Fruit fly (Drosophila melanogaster) whole organism, embryonic: Measurements from ENCODE around the gene Tim17a2.

ENCODE experiments used
- Ada2b ChIP-seq: fragments of 200-800 bp; sonication (Bioruptor generic); IDR thresholded peaks from 2 replicates; pipeline ENCODE4 v1.3.6; 2022; ENCODE audit warnings: missing biosample characterization, missing genetic modification characterization
- Atf3 ChIP-seq: fragments of 200-800 bp; sonication (Bioruptor generic); optimal IDR thresholded peaks from 3 replicates; lab custom pipeline; 2016; ENCODE audit warnings: missing biosample characterization, missing genetic modification characterization
- Blimp-1 ChIP-seq: fragments of 200-800 bp; sonication (Bioruptor generic); optimal IDR thresholded peaks from 3 replicates; lab custom pipeline; 2018; ENCODE audit warnings: missing biosample characterization, missing genetic modification characterization, mild to moderate bottlenecking, moderate library complexity, missing genetic modification reagents
- CG10366 ChIP-seq: fragments of 200-800 bp; sonication (Bioruptor generic); IDR thresholded peaks from 2 replicates; pipeline ENCODE4 v1.3.6; 2022; ENCODE audit warnings: missing biosample characterization, missing genetic modification characterization
- CG11504 ChIP-seq: fragments of 200-800 bp; sonication (Bioruptor generic); optimal IDR thresholded peaks from 3 replicates; lab custom pipeline; 2019; ENCODE audit warnings: missing biosample characterization, mild to moderate bottlenecking, missing genetic modification characterization, moderate library complexity
- CG11695 ChIP-seq: fragments of 200-800 bp; sonication (Bioruptor generic); IDR thresholded peaks from 3 replicates; pipeline ENCODE4 v1.3.6; 2022; ENCODE audit warnings: missing biosample characterization, missing genetic modification characterization
- CG1233 ChIP-seq: fragments of 200-800 bp; sonication (Bioruptor generic); optimal IDR thresholded peaks from 4 replicates; lab custom pipeline; 2018; ENCODE audit warnings: missing biosample characterization, mild to moderate bottlenecking, missing genetic modification characterization
- CG13894 ChIP-seq: fragments of 200-800 bp; sonication (Bioruptor generic); optimal IDR thresholded peaks from 3 replicates; lab custom pipeline; 2018; ENCODE audit warnings: missing biosample characterization, mild to moderate bottlenecking, missing genetic modification characterization, moderate library complexity
- CG15696 ChIP-seq: fragments of 200-800 bp; sonication (Bioruptor generic); optimal IDR thresholded peaks from 2 replicates; lab custom pipeline; 2019; ENCODE audit warnings: missing biosample characterization, mild to moderate bottlenecking, missing genetic modification characterization, moderate library complexity
- CG16779 ChIP-seq: fragments of 200-800 bp; sonication (Bioruptor generic); IDR thresholded peaks from 2 replicates; pipeline ENCODE4 v1.3.6; 2022; ENCODE audit warnings: missing biosample characterization, missing genetic modification characterization
- CG17186 ChIP-seq: fragments of 200-800 bp; sonication (Bioruptor generic); optimal IDR thresholded peaks from 3 replicates; lab custom pipeline; 2017; ENCODE audit warnings: missing biosample characterization, missing genetic modification reagents, missing genetic modification characterization
- CG17912 ChIP-seq: fragments of 200-800 bp; sonication (Bioruptor generic); optimal IDR thresholded peaks from 2 replicates; lab custom pipeline; 2018; ENCODE audit warnings: missing biosample characterization, mild to moderate bottlenecking, missing genetic modification characterization
- CG1792 ChIP-seq: fragments of 200-800 bp; sonication (Bioruptor generic); optimal IDR thresholded peaks from 2 replicates; lab custom pipeline; 2016; ENCODE audit warnings: missing biosample characterization, missing genetic modification characterization
- CG3065 ChIP-seq: fragments of 200-800 bp; sonication (Bioruptor generic); optimal IDR thresholded peaks from 2 replicates; lab custom pipeline; 2016; ENCODE audit warnings: missing biosample characterization, missing genetic modification characterization
- CG3163 ChIP-seq: fragments of 200-800 bp; sonication (Bioruptor generic); optimal IDR thresholded peaks from 3 replicates; lab custom pipeline; 2016; ENCODE audit warnings: missing biosample characterization, missing genetic modification characterization
- CG32772 ChIP-seq: fragments of 200-800 bp; sonication (Bioruptor generic); IDR thresholded peaks from 2 replicates; pipeline ENCODE4 v1.3.6; 2022; ENCODE audit warnings: missing biosample characterization, missing genetic modification characterization
- CG4282 ChIP-seq: fragments of 200-800 bp; sonication (Bioruptor generic); optimal IDR thresholded peaks from 2 replicates; lab custom pipeline; 2016; ENCODE audit warnings: missing biosample characterization, missing genetic modification characterization
- CG6683 ChIP-seq: fragments of 200-800 bp; sonication (Bioruptor generic); optimal IDR thresholded peaks from 2 replicates; lab custom pipeline; 2017; ENCODE audit warnings: missing biosample characterization, mild to moderate bottlenecking, missing genetic modification characterization, missing genetic modification reagents
- CG6791 ChIP-seq: fragments of 200-800 bp; sonication (Bioruptor generic); IDR thresholded peaks from 3 replicates; pipeline ENCODE4 v1.3.6; 2022; ENCODE audit warnings: missing biosample characterization, missing genetic modification characterization; ENCODE audit not compliant: partially characterized antibody
- CG7963 ChIP-seq: fragments of 200-800 bp; sonication (Bioruptor generic); IDR thresholded peaks from 3 replicates; pipeline ENCODE4 v1.3.6; 2022; ENCODE audit warnings: missing biosample characterization, missing genetic modification characterization; ENCODE audit not compliant: partially characterized antibody
- CG8290 ChIP-seq, 3 experiments: fragments of 200-800 bp; sonication (Bioruptor generic); optimal IDR thresholded peaks; 2 replicates each; lab custom pipeline; 2016 to 2019; ENCODE audit warnings: missing biosample characterization in 3 of 3, missing genetic modification characterization in 3 of 3, mild to moderate bottlenecking in 2 of 3, moderate library complexity in 1 of 3
- CG8388 ChIP-seq: fragments of 200-800 bp; sonication (Bioruptor generic); optimal IDR thresholded peaks from 2 replicates; lab custom pipeline; 2019; ENCODE audit warnings: missing biosample characterization, mild to moderate bottlenecking, missing genetic modification characterization, moderate library complexity
- CG8944 ChIP-seq: fragments of 200-800 bp; sonication (Bioruptor generic); optimal IDR thresholded peaks from 3 replicates; lab custom pipeline; 2016; ENCODE audit warnings: missing biosample characterization, missing genetic modification characterization
- CG9932 ChIP-seq: fragments of 200-800 bp; sonication (Bioruptor generic); IDR thresholded peaks from 2 replicates; pipeline ENCODE4 v1.3.6; 2022; ENCODE audit warnings: missing biosample characterization, missing genetic modification characterization
- CHES-1-like ChIP-seq: fragments of 200-800 bp; sonication (Bioruptor generic); optimal IDR thresholded peaks from 2 replicates; lab custom pipeline; 2016; ENCODE audit warnings: missing biosample characterization, missing genetic modification characterization
- D19B ChIP-seq: fragments of 200-800 bp; sonication (Bioruptor generic); optimal IDR thresholded peaks from 2 replicates; lab custom pipeline; 2017; ENCODE audit warnings: missing biosample characterization, mild to moderate bottlenecking, missing genetic modification characterization
- Dek ChIP-seq: fragments of 200-800 bp; sonication (Bioruptor generic); optimal IDR thresholded peaks from 3 replicates; lab custom pipeline; 2019; ENCODE audit warnings: missing biosample characterization, mild to moderate bottlenecking, missing genetic modification characterization, moderate library complexity
- Drgx ChIP-seq: fragments of 200-800 bp; sonication (Bioruptor generic); IDR thresholded peaks from 2 replicates; pipeline ENCODE4 v1.3.6; 2022; ENCODE audit warnings: missing biosample characterization, missing genetic modification characterization
- Eip74EF ChIP-seq, 2 experiments: fragments of 200-800 bp in 1 of 2; fragments of >200 bp in 1 of 2; sonication (Bioruptor generic) in 1 of 2; optimal IDR thresholded peaks; 2 replicates each; lab custom pipeline; 2017 to 2019; ENCODE audit warnings: missing biosample characterization in 2 of 2, missing genetic modification characterization in 2 of 2, mild to moderate bottlenecking in 1 of 2, moderate library complexity in 1 of 2
- HLHmδ ChIP-seq: fragments of 200-800 bp; sonication (Bioruptor generic); optimal IDR thresholded peaks from 2 replicates; lab custom pipeline; 2018; ENCODE audit warnings: missing biosample characterization, mild to moderate bottlenecking, missing genetic modification characterization, moderate library complexity
- MESR4 ChIP-seq: fragments of 200-800 bp; sonication (Bioruptor generic); optimal IDR thresholded peaks from 2 replicates; lab custom pipeline; 2018; ENCODE audit warnings: missing biosample characterization, mild to moderate bottlenecking, missing genetic modification characterization, moderate library complexity
- Mes4 ChIP-seq: fragments of 200-800 bp; sonication (Bioruptor generic); optimal IDR thresholded peaks from 2 replicates; lab custom pipeline; 2016; ENCODE audit warnings: missing biosample characterization, missing genetic modification characterization
- PHDP ChIP-seq: fragments of 200-800 bp; sonication (Bioruptor generic); optimal IDR thresholded peaks from 3 replicates; lab custom pipeline; 2018; ENCODE audit warnings: missing biosample characterization, mild to moderate bottlenecking, missing genetic modification characterization, moderate library complexity
- Sox100B ChIP-seq: fragments of 200-800 bp; sonication (Bioruptor generic); optimal IDR thresholded peaks from 3 replicates; lab custom pipeline; 2018; ENCODE audit warnings: missing biosample characterization, mild to moderate bottlenecking, missing genetic modification characterization
- ab ChIP-seq: fragments of 200-800 bp; sonication (Bioruptor generic); optimal IDR thresholded peaks from 2 replicates; lab custom pipeline; 2016; ENCODE audit warnings: missing biosample characterization, missing genetic modification characterization
- ara ChIP-seq: fragments of 200-800 bp; sonication (Bioruptor generic); IDR thresholded peaks from 2 replicates; pipeline ENCODE4 v1.3.6; 2022; ENCODE audit warnings: missing biosample characterization, missing genetic modification characterization
- cad ChIP-seq: fragments of >200 bp; optimal IDR thresholded peaks from 2 replicates; lab custom pipeline; 2017; ENCODE audit warnings: missing biosample characterization, missing genetic modification characterization
- caup ChIP-seq: fragments of 200-800 bp; sonication (Bioruptor generic); optimal IDR thresholded peaks from 3 replicates; lab custom pipeline; 2017; ENCODE audit warnings: missing biosample characterization, mild to moderate bottlenecking, missing genetic modification characterization, moderate library complexity; ENCODE audit not compliant: severe bottlenecking
- ems ChIP-seq: fragments of 200-800 bp; sonication (Bioruptor generic); optimal IDR thresholded peaks from 3 replicates; lab custom pipeline; 2016; ENCODE audit warnings: missing biosample characterization, missing genetic modification characterization
- knrl ChIP-seq: fragments of 200-800 bp; sonication (Bioruptor generic); IDR thresholded peaks from 3 replicates; pipeline ENCODE4 v1.3.6; 2022; ENCODE audit warnings: missing biosample characterization, missing genetic modification characterization; ENCODE audit not compliant: partially characterized antibody
- lola ChIP-seq, 3 experiments: fragments of >200 bp in 2 of 3; fragments of 200-800 bp in 1 of 3; sonication (Bioruptor generic) in 1 of 3; optimal IDR thresholded peaks; 2 replicates each; lab custom pipeline; 2017 to 2019; ENCODE audit warnings: missing biosample characterization in 3 of 3, missing genetic modification characterization in 3 of 3, mild to moderate bottlenecking in 1 of 3, moderate library complexity in 1 of 3
- nerfin-1 ChIP-seq: fragments of 200-800 bp; sonication (Bioruptor generic); optimal IDR thresholded peaks from 3 replicates; lab custom pipeline; 2019; ENCODE audit warnings: missing biosample characterization, mild to moderate bottlenecking, missing genetic modification characterization, moderate library complexity
- otp ChIP-seq: fragments of 200-800 bp; sonication (Bioruptor generic); IDR thresholded peaks from 3 replicates; pipeline ENCODE4, ENCODE4 v1.3.6; 2022; ENCODE audit warnings: missing biosample characterization, missing genetic modification characterization
- pho ChIP-seq: fragments of 200-800 bp; sonication (Bioruptor generic); optimal IDR thresholded peaks from 2 replicates; lab custom pipeline; 2016; ENCODE audit warnings: missing biosample characterization, missing genetic modification characterization
- pros ChIP-seq: fragments of 200-800 bp; sonication (Bioruptor generic); optimal IDR thresholded peaks from 3 replicates; lab custom pipeline; 2019; ENCODE audit warnings: missing biosample characterization, mild to moderate bottlenecking, missing genetic modification characterization, moderate library complexity
- sens ChIP-seq: fragments of 200-800 bp; sonication (Bioruptor generic); peaks from one replicate; lab custom pipeline; 2016; ENCODE audit warnings: missing biosample characterization, missing genetic modification characterization
- trem ChIP-seq: fragments of 200-800 bp; optimal IDR thresholded peaks from 3 replicates; lab custom pipeline; 2019; ENCODE audit warnings: missing biosample characterization, mild to moderate bottlenecking, missing genetic modification characterization, moderate library complexity
- vvl ChIP-seq: fragments of 200-800 bp; sonication (Bioruptor generic); IDR thresholded peaks from 2 replicates; pipeline ENCODE4 v1.3.6; 2022; ENCODE audit warnings: missing biosample characterization, missing genetic modification characterization

Gene Tim17a2

dm6 chr3R:5283360-5283963 lies 21.0 kb upstream of the Tim17a2 start (continued):
- TF ChIP-seq pros (peak; percentile 31), lola (GFP tag; optimal IDR thresholded peaks at IDR 0.05; lab: Kevin White, UChicago) (peak in 1 of 3 experiments; percentile 76), Atf3 (GFP tag; lab: Kevin White, UChicago) (peak; percentile 74), vvl (GFP tag; lab: Robert Waterston, UW) (peak; percentile 88), Ada2b (peak; percentile 74), pho (GFP tag; lab: Kevin White, UChicago) (peak; percentile 94), sens (peak; percentile 98), CG3163 (GFP tag; lab: Kevin White, UChicago) (peak; percentile 85), otp (no peak; the same call in 1 of the 3 replicates), CHES-1-like (GFP tag; lab: Kevin White, UChicago) (peak; percentile 94), trem (tag; lab: Kevin White, UChicago) (peak; percentile 77), CG3065 (GFP tag; lab: Kevin White, UChicago) (peak; percentile 52), ems (GFP tag; lab: Kevin White, UChicago) (peak; percentile 90), CG4282 (GFP tag; lab: Kevin White, UChicago) (peak; percentile 85), CG6683 (GFP tag; lab: Kevin White, UChicago) (peak; percentile 87), CG32772 (GFP tag; lab: Robert Waterston, UW) (peak; percentile 78), Eip74EF (GFP tag; optimal IDR thresholded peaks at IDR 0.05; lab: Kevin White, UChicago) (peak in 1 of 2 experiments; percentile 89), CG16779 (GFP tag; lab: Robert Waterston, UW) (peak; percentile 73; the same call in 1 of the 2 replicates), nerfin-1 (tag; lab: Kevin White, UChicago) (peak; percentile 88), knrl (GFP tag; lab: Robert Waterston, UW) (no peak), Mes4 (GFP tag; lab: Kevin White, UChicago) (peak; percentile 82), D19B (peak; percentile 85), CG15696 (peak; percentile 54), CG8388 (GFP tag; lab: Kevin White, UChicago) (peak; percentile 99), CG8944 (GFP tag; lab: Kevin White, UChicago) (peak; percentile 87), CG1233 (peak; percentile 93), caup (GFP tag; lab: Kevin White, UChicago) (peak; percentile 88), CG6791 (GFP tag; lab: Robert Waterston, UW) (no peak), Blimp-1 (GFP tag; lab: Kevin White, UChicago) (peak; percentile 90), CG9932 (GFP tag; lab: Robert Waterston, UW) (peak; percentile 88), CG17912 (GFP tag; lab: Kevin White, UChicago) (peak; percentile 77), CG8290 (GFP tag; optimal IDR thresholded peaks at IDR 0.05; lab: Kevin White, UChicago) (peak; percentile 61), CG8290 (tag; optimal IDR thresholded peaks at IDR 0.05; lab: Kevin White, UChicago) (peak; percentile 35 to 88), CG13894 (tag; lab: Kevin White, UChicago) (peak; percentile 94), PHDP (tag; lab: Kevin White, UChicago) (peak; percentile 93), CG11504 (tag; lab: Kevin White, UChicago) (peak; percentile 99), CG17186 (GFP tag; lab: Kevin White, UChicago) (peak; percentile 67), Drgx (GFP tag; lab: Robert Waterston, UW) (peak; percentile 87), ara (GFP tag; lab: Robert Waterston, UW) (peak; percentile 68), cad (GFP tag; lab: Kevin White, UChicago) (no peak), ab (GFP tag; lab: Kevin White, UChicago) (peak; percentile 69), Dek (tag; lab: Kevin White, UChicago) (peak; percentile 90), HLHmδ (GFP tag; lab: Kevin White, UChicago) (no peak), CG1792 (GFP tag; lab: Kevin White, UChicago) (peak; percentile 87), CG11695 (GFP tag; lab: Robert Waterston, UW) (peak; percentile 90; the same call in 2 of the 3 replicates), CG10366 (GFP tag; lab: Robert Waterston, UW) (peak; percentile 73), MESR4 (GFP tag; lab: Kevin White, UChicago) (peak; percentile 18), Sox100B (GFP tag; lab: Kevin White, UChicago) (peak; percentile 94), CG7963 (GFP tag; lab: Robert Waterston, UW) (no peak)
